Fruit fly (Drosophila melanogaster): Measurements from ENCODE around the gene CG33333.

Gene CG33333

DNA sequence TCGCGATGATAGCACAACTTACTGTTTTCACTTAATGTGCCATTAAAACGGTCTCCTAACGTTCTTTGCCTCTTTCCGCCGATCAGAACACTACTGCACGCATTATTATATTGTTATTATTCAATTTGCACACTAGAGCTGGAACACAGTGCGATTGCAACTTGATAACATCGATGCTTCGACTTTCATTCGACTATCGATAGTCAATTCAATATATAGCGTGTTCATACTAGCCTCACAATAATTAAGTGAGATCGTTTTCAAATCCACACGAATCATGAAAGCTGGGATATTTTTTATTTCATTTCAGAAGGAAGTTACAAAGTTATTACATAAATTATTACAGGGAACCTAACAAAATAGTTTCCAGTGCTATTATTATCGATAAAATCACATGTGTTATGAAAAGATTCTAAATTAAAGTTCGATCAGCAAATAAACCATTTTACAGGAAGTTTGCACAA lies 15.9 kb upstream of the CG33333 start (continued):
- TF ChIP-seq CG10209 (GFP tag; optimal IDR thresholded peaks at IDR 0.05) (peak; percentile 43), bowl (GFP tag; IDR thresholded peaks at IDR 0.05) (no peak), Nf-YA (GFP tag; IDR thresholded peaks at IDR 0.05) (0 out of 2 replicates have a peak, but pooled peaks have one; percentile 28), CG17186 (GFP tag; optimal IDR thresholded peaks at IDR 0.05) (peak; percentile 21), pzg (GFP tag; optimal IDR thresholded peaks at IDR 0.05) (peak; percentile 63), CG11456 (GFP tag; IDR thresholded peaks at IDR 0.05) (peak; percentile 74), danr (GFP tag; IDR thresholded peaks at IDR 0.05) (no peak), inv (GFP tag; IDR thresholded peaks at IDR 0.05; ENCODE audit: partially characterized antibody) (peak; percentile 79), rib (GFP tag; IDR thresholded peaks at IDR 0.05) (peak; percentile 69), oc (tag; optimal IDR thresholded peaks at IDR 0.05) (no peak)

DNA sequence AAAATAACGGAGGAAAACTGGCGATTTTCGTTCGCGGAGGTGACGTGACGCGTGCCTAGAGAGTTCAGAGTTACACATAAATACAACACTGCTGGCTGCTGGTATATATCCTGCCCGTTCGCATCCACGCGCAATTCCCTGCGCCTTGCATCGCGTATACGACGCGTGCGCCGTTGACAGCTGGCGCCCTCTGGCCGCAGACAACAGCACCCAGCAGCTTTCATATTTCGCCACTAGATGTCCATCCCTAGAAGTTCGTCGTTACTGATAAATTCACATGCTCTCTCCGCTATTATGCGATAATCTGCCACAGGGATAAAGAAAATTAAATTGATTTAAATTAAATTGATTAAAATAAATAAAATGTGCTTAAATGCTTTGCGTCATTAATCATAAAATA lies 14.8 kb upstream of the CG33333 start, which contains the start of gene Sur-8:
Sur-8 (minus strand) TSS at position 82 of the 400 bp plus-strand sequence.
- TF ChIP-seq Dp (GFP tag; optimal IDR thresholded peaks at IDR 0.05) (no peak), Elba2 (GFP tag; optimal IDR thresholded peaks at IDR 0.05) (no peak), cad (GFP tag; optimal IDR thresholded peaks at IDR 0.05) (no peak), CG10147 (GFP tag; optimal IDR thresholded peaks at IDR 0.05) (no peak), CG1529 (GFP tag; optimal IDR thresholded peaks at IDR 0.05) (no peak), Lpt (GFP tag; optimal IDR thresholded peaks at IDR 0.05) (no peak), tna (GFP tag; IDR thresholded peaks at IDR 0.05; ENCODE audit: partially characterized antibody) (0 out of 2 replicates have a peak, but pooled peaks have one; percentile 20), cato (GFP tag; optimal IDR thresholded peaks at IDR 0.05; ENCODE audit: borderline replicate concordance) (no peak), Dll (GFP tag; IDR thresholded peaks at IDR 0.05; ENCODE audit: partially characterized antibody) (no peak), sens-2 (GFP tag; IDR thresholded peaks at IDR 0.05) (no peak), CG15601 (tag; optimal IDR thresholded peaks at IDR 0.05) (no peak), cwo (GFP tag; optimal IDR thresholded peaks at IDR 0.05) (no peak), Dek (tag; optimal IDR thresholded peaks at IDR 0.05) (peak; percentile 34), CG10462 (GFP tag; optimal IDR thresholded peaks at IDR 0.05) (no peak), tll (GFP tag; optimal IDR thresholded peaks at IDR 0.05) (no peak), CG13287 (GFP tag; IDR thresholded peaks at IDR 0.05; ENCODE audit: partially characterized antibody) (0 out of 2 replicates have a peak, but pooled peaks have one; percentile 27), CG14965 (GFP tag; optimal IDR thresholded peaks at IDR 0.05; ENCODE audit: borderline replicate concordance) (no peak), CG8290 (GFP tag; optimal IDR thresholded peaks at IDR 0.05) (peak; percentile 30), CG8290 (tag; optimal IDR thresholded peaks at IDR 0.05) (peak in 1 of 2 experiments; percentile 90), Jarid2 (GFP tag; optimal IDR thresholded peaks at IDR 0.05) (peak; percentile 26), HLH3B (GFP tag; IDR thresholded peaks at IDR 0.05) (peak; percentile 67), run (tag; optimal IDR thresholded peaks at IDR 0.05) (no peak), CG6683 (GFP tag; optimal IDR thresholded peaks at IDR 0.05) (no peak), ERR (GFP tag; optimal IDR thresholded peaks at IDR 0.05) (no peak), Usf (GFP tag; optimal IDR thresholded peaks at IDR 0.05) (no peak), CG3281 (GFP tag; optimal IDR thresholded peaks at IDR 0.05) (peak; percentile 21), az2 (GFP tag; optimal IDR thresholded peaks at IDR 0.05) (peak; percentile 76), disco-r (GFP tag; optimal IDR thresholded peaks at IDR 0.05) (peak; percentile 17), wek (GFP tag; optimal IDR thresholded peaks at IDR 0.05) (peak; percentile 25), Ssrp (tag; optimal IDR thresholded peaks at IDR 0.05) (no peak), bowl (GFP tag; IDR thresholded peaks at IDR 0.05) (0 out of 2 replicates have a peak, but pooled peaks have one; percentile 5), CG3407 (GFP tag; optimal IDR thresholded peaks at IDR 0.05) (peak; percentile 26), stwl (tag; optimal IDR thresholded peaks at IDR 0.05) (peak; percentile 49), CG8281 (tag; optimal IDR thresholded peaks at IDR 0.05) (no peak), CG14014 (GFP tag; IDR thresholded peaks at IDR 0.05) (peak; percentile 71; the same call in 1 of the 2 replicates), rib (GFP tag; IDR thresholded peaks at IDR 0.05) (peak; percentile 40; the same call in 1 of the 2 replicates), pros (GFP tag; optimal IDR thresholded peaks at IDR 0.05) (no peak), abd-A (tag; optimal IDR thresholded peaks at IDR 0.05) (no peak), CG18619 (GFP tag; optimal IDR thresholded peaks at IDR 0.05) (peak; percentile 55), CG18599 (GFP tag; optimal IDR thresholded peaks at IDR 0.05) (peak; percentile 47)

Data from whole organism, embryonic.